Fruit fly (Drosophila melanogaster) S2 (cell line): ENCODE data around the gene msn.

Experiments used
- CG8478 ChIP-seq: fragments of >200 bp; optimal IDR thresholded peaks from 2 replicates; lab custom pipeline; 2018
- CTCF ChIP-seq, 2 experiments: fragments of >200 bp; optimal IDR thresholded peaks; 2 replicates each; lab custom pipeline; 2018

dm6 chr3L:2614222-2614621, 27.9 kb upstream of the msn start:
- TF ChIP-seq CG8478 (no peak), CTCF (optimal IDR thresholded peaks at IDR 0.05; lab: Kevin White, UChicago) (no peak)
